Worm (Caenorhabditis elegans) whole organism, young adult: ENCODE data around the gene F23A7.5.

Experiments
- F57A8.1 ChIP-seq: fragments of 200-800 bp; sonication (Bioruptor generic); optimal IDR thresholded peaks from 2 replicates; lab custom pipeline; 2018; ENCODE audit warnings: mild to moderate bottlenecking, missing genetic modification characterization, moderate library complexity, missing compliant biosample characterization
- ZK185.1 ChIP-seq: sonication (generic microtip); optimal IDR thresholded peaks from 2 replicates; lab custom pipeline; 2016; ENCODE audit warnings: mild to moderate bottlenecking, missing genetic modification characterization, missing compliant biosample characterization; ENCODE audit not compliant: poor library complexity, severe bottlenecking
- ama-1 ChIP-seq, 3 experiments: fragments of 150-350 bp in 1 of 3; sonication (generic microtip) in 2 of 3; optimal IDR thresholded peaks; 2 replicates each; lab custom pipeline; 2014 to 2018; ENCODE audit warnings: missing biosample characterization in 2 of 3, missing genetic modification characterization in 2 of 3, missing genetic modification reagents in 2 of 3
- ceh-100 ChIP-seq: fragments of 200-800 bp; sonication (Bioruptor generic); IDR thresholded peaks from 2 replicates; pipeline ENCODE4 v1.3.6; 2022; ENCODE audit warnings: missing genetic modification reagents, missing genetic modification characterization, missing compliant biosample characterization
- ceh-27 ChIP-seq: fragments of 200-800 bp; sonication (Bioruptor generic); optimal IDR thresholded peaks from 2 replicates; lab custom pipeline; 2018; ENCODE audit warnings: mild to moderate bottlenecking, missing genetic modification characterization, moderate library complexity, missing compliant biosample characterization
- dox-1 ChIP-seq: fragments of 200-800 bp; sonication (Bioruptor generic); IDR thresholded peaks from 2 replicates; pipeline ENCODE4 v1.3.6; 2022; ENCODE audit warnings: missing genetic modification reagents, missing genetic modification characterization, missing compliant biosample characterization
- dpl-1 ChIP-seq: fragments of 150-350 bp; optimal IDR thresholded peaks from 2 replicates; lab custom pipeline; 2014; ENCODE audit warnings: missing biosample characterization, missing genetic modification reagents, missing genetic modification characterization
- ets-4 ChIP-seq: fragments of 200-800 bp; sonication (Bioruptor generic); optimal IDR thresholded peaks from 2 replicates; lab custom pipeline; 2018; ENCODE audit warnings: mild to moderate bottlenecking, missing genetic modification characterization, missing compliant biosample characterization
- lag-1 ChIP-seq: fragments of 200-800 bp; sonication (Bioruptor generic); IDR thresholded peaks from 2 replicates; pipeline ENCODE4 v1.3.6; 2022; ENCODE audit warnings: missing genetic modification reagents, missing genetic modification characterization, missing compliant biosample characterization
- snpc-3.4 ChIP-seq: sonication (generic microtip); optimal IDR thresholded peaks from 2 replicates; lab custom pipeline; 2017; ENCODE audit warnings: missing genetic modification characterization, mild to moderate bottlenecking, missing compliant biosample characterization, antibody characterized with exemption, moderate library complexity, missing genotype, missing genetic modification reagents
- snpc-4 ChIP-seq, 5 experiments: fragments of 150-350 bp in 1 of 5; sonication (generic microtip) in 4 of 5; optimal IDR thresholded peaks; 2 replicates each; lab custom pipeline; 2014 to 2018; ENCODE audit warnings: missing genetic modification characterization in 5 of 5, missing biosample characterization in 3 of 5, antibody characterized with exemption in 2 of 5, mild to moderate bottlenecking in 2 of 5, missing compliant biosample characterization in 2 of 5, missing genotype in 2 of 5, moderate library complexity in 2 of 5, missing genetic modification reagents in 1 of 5
- tbx-9 ChIP-seq: sonication (generic microtip); optimal IDR thresholded peaks from 2 replicates; lab custom pipeline; 2016; ENCODE audit warnings: borderline replicate concordance, missing genetic modification characterization, inconsistent platforms, missing compliant biosample characterization
- tlf-1 ChIP-seq: fragments of 200-800 bp; sonication (Bioruptor generic); optimal IDR thresholded peaks from 2 replicates; lab custom pipeline; 2018; ENCODE audit warnings: mild to moderate bottlenecking, missing genetic modification characterization, missing compliant biosample characterization
- ztf-28 ChIP-seq: fragments of 200-800 bp; sonication (Bioruptor generic); IDR thresholded peaks from 2 replicates; pipeline ENCODE4 v1.3.6; 2022; ENCODE audit warnings: missing genetic modification reagents, missing genetic modification characterization, missing compliant biosample characterization

ce11 chrX:16283103-16283502 lies 54.4 kb downstream of the F23A7.5 start, which contains the start of gene F52E10.2:
- no peak for TF ChIP-seq dpl-1 (GFP tag; lab: Kevin White, UChicago)
- no peak for TF ChIP-seq ceh-27
- no peak for TF ChIP-seq tbx-9 (tag; lab: Kevin White, UChicago)
- TF ChIP-seq ZK185.1 (tag; lab: Kevin White, UChicago) = no peak
- no peak for TF ChIP-seq ama-1 (optimal IDR thresholded peaks at IDR 0.05; lab: Kevin White, UChicago)
- TF ChIP-seq ama-1 (GFP tag; optimal IDR thresholded peaks at IDR 0.05; lab: Kevin White, UChicago) = no peak
- no peak for TF ChIP-seq lag-1 (GFP tag; lab: Robert Waterston, UW)
- TF ChIP-seq tlf-1 (GFP tag; lab: Kevin White, UChicago) = no peak
- no peak for TF ChIP-seq ceh-100
- TF ChIP-seq ztf-28 (GFP tag; lab: Robert Waterston, UW) = no peak
- no peak for TF ChIP-seq snpc-4 (GFP tag; optimal IDR thresholded peaks at IDR 0.05; lab: Kevin White, UChicago)
- TF ChIP-seq snpc-4 (tag; optimal IDR thresholded peaks at IDR 0.05; lab: Kevin White, UChicago) = no peak
- no peak for TF ChIP-seq ets-4
- no peak for TF ChIP-seq F57A8.1 (GFP tag; lab: Kevin White, UChicago)
- TF ChIP-seq dox-1 (GFP tag; lab: Robert Waterston, UW) = no peak
- no peak for TF ChIP-seq snpc-3.4 (tag; lab: Kevin White, UChicago)
